Fruit fly (Drosophila melanogaster): ENCODE results near the gene CG3699.
A peak's percentile ranks its signal among the peaks of the same experiment; 100 is the strongest.

Gene CG3699

dm6 chrX:927209-927862 lies 20.0 kb downstream of the CG3699 start, which contains the start of gene Lztr1:
Gene Lztr1, minus strand, starts transcription at chrX:927582.
- TF ChIP-seq Snoo (tag; optimal IDR thresholded peaks at IDR 0.05), result no peak

- TF ChIP-seq CG8301 (tag; optimal IDR thresholded peaks at IDR 0.05), result no peak
- TF ChIP-seq CG15710 (tag; optimal IDR thresholded peaks at IDR 0.05), result no peak
- TF ChIP-seq gl (tag; optimal IDR thresholded peaks at IDR 0.05), result no peak
- TF ChIP-seq CG8159 (tag; optimal IDR thresholded peaks at IDR 0.05), result no peak
- TF ChIP-seq EcR (GFP tag; optimal IDR thresholded peaks at IDR 0.05), result no peak
- TF ChIP-seq fd96Ca (GFP tag; IDR thresholded peaks at IDR 0.05), result no peak
- TF ChIP-seq rn (GFP tag; IDR thresholded peaks at IDR 0.05), result no peak
- no peak for TF ChIP-seq Ets98B (GFP tag; IDR thresholded peaks at IDR 0.05)
- no peak for TF ChIP-seq CG32121 (GFP tag; IDR thresholded peaks at IDR 0.05)
- TF ChIP-seq D1 (tag; optimal IDR thresholded peaks at IDR 0.05), result no peak
- TF ChIP-seq CG14655 (GFP tag; optimal IDR thresholded peaks at IDR 0.05), result no peak
- no peak for TF ChIP-seq Snoo (tag; optimal IDR thresholded peaks at IDR 0.05)
- no peak for TF ChIP-seq CG9948 (tag; optimal IDR thresholded peaks at IDR 0.05)
- no peak for TF ChIP-seq CG10348 (GFP tag; IDR thresholded peaks at IDR 0.05)
- TF ChIP-seq CG12605 (GFP tag; IDR thresholded peaks at IDR 0.05), result no peak
These were observed 25.9 kb downstream of the CG3699 start for dm6 chrX:921359-921758.

- TF ChIP-seq CG4496 (GFP tag; IDR thresholded peaks at IDR 0.05) (0 out of 3 replicates have a peak, but pooled peaks have one; percentile 5), Pif1A (GFP tag; optimal IDR thresholded peaks at IDR 0.05) (no peak), CG13204 (GFP tag; optimal IDR thresholded peaks at IDR 0.05) (no peak), Pif1B (GFP tag; optimal IDR thresholded peaks at IDR 0.05) (peak; percentile 6), fd96Ca (GFP tag; IDR thresholded peaks at IDR 0.05) (no peak), gl (tag; optimal IDR thresholded peaks at IDR 0.05) (no peak), CG34367 (tag; optimal IDR thresholded peaks at IDR 0.05) (no peak), rn (GFP tag; IDR thresholded peaks at IDR 0.05) (no peak), EcR (GFP tag; optimal IDR thresholded peaks at IDR 0.05) (peak; percentile 54)
These were observed 38.4 kb downstream of the CG3699 start for dm6 chrX:908763-909497.

- peak; percentile 86 for TF ChIP-seq CG12605 (GFP tag; IDR thresholded peaks at IDR 0.05)
- peak; percentile 93 for TF ChIP-seq Pif1A (GFP tag; optimal IDR thresholded peaks at IDR 0.05)
- peak; percentile 92 for TF ChIP-seq Pif1B (GFP tag; optimal IDR thresholded peaks at IDR 0.05)
- peak; percentile 90 for TF ChIP-seq CG8159 (tag; optimal IDR thresholded peaks at IDR 0.05)
- peak; percentile 96 for TF ChIP-seq CG4496 (GFP tag; IDR thresholded peaks at IDR 0.05)
- TF ChIP-seq EcR (GFP tag; optimal IDR thresholded peaks at IDR 0.05), result peak; percentile 92
- peak; percentile 90 for TF ChIP-seq CG17806 (tag; optimal IDR thresholded peaks at IDR 0.05)
- TF ChIP-seq rn (GFP tag; IDR thresholded peaks at IDR 0.05), result peak; percentile 70; the same call in 1 of the 2 replicates
- TF ChIP-seq CG15710 (tag; optimal IDR thresholded peaks at IDR 0.05), result peak; percentile 91
- TF ChIP-seq CG14655 (GFP tag; optimal IDR thresholded peaks at IDR 0.05), result peak; percentile 89
- TF ChIP-seq CG10348 (GFP tag; IDR thresholded peaks at IDR 0.05), result peak; percentile 84
- TF ChIP-seq Snoo (tag; optimal IDR thresholded peaks at IDR 0.05), result peak; percentile 90
- peak; percentile 88 for TF ChIP-seq CG34367 (tag; optimal IDR thresholded peaks at IDR 0.05)
- TF ChIP-seq fd96Ca (GFP tag; IDR thresholded peaks at IDR 0.05), result peak; percentile 97
- peak; percentile 86 for TF ChIP-seq CG9948 (tag; optimal IDR thresholded peaks at IDR 0.05)
- peak; percentile 60 for TF ChIP-seq CG13204 (GFP tag; optimal IDR thresholded peaks at IDR 0.05)
- TF ChIP-seq D1 (tag; optimal IDR thresholded peaks at IDR 0.05), result peak; percentile 55
- peak; percentile 84 for TF ChIP-seq gl (tag; optimal IDR thresholded peaks at IDR 0.05)
- peak; percentile 94 for TF ChIP-seq CG32121 (GFP tag; IDR thresholded peaks at IDR 0.05)
- peak; percentile 91 for TF ChIP-seq CG8301 (tag; optimal IDR thresholded peaks at IDR 0.05)
- TF ChIP-seq Ets98B (GFP tag; IDR thresholded peaks at IDR 0.05), result peak; percentile 95
These were observed 46.5 kb downstream of the CG3699 start for dm6 chrX:900725-901345.

dm6 chrX:899407-900050 lies 47.8 kb downstream of the CG3699 start:
- TF ChIP-seq fd96Ca (GFP tag; IDR thresholded peaks at IDR 0.05) (0 out of 3 replicates have a peak, but pooled peaks have one; percentile 34), CG8301 (tag; optimal IDR thresholded peaks at IDR 0.05) (no peak)

dm6 chrX:898367-898766 lies 48.9 kb downstream of the CG3699 start:
- peak; percentile 46 for TF ChIP-seq Ets98B (GFP tag; IDR thresholded peaks at IDR 0.05)
- no peak for TF ChIP-seq CG34367 (tag; optimal IDR thresholded peaks at IDR 0.05)
- TF ChIP-seq CG17806 (tag; optimal IDR thresholded peaks at IDR 0.05), result peak; percentile 19
- no peak for TF ChIP-seq CG13204 (GFP tag; optimal IDR thresholded peaks at IDR 0.05)
- peak; percentile 81 for TF ChIP-seq EcR (GFP tag; optimal IDR thresholded peaks at IDR 0.05)
- TF ChIP-seq CG12605 (GFP tag; IDR thresholded peaks at IDR 0.05), result 0 out of 2 replicates have a peak, but pooled peaks have one; percentile 24
- no peak for TF ChIP-seq CG15710 (tag; optimal IDR thresholded peaks at IDR 0.05)
- no peak for TF ChIP-seq gl (tag; optimal IDR thresholded peaks at IDR 0.05)
- TF ChIP-seq CG14655 (GFP tag; optimal IDR thresholded peaks at IDR 0.05), result no peak
- TF ChIP-seq rn (GFP tag; IDR thresholded peaks at IDR 0.05), result no peak
- TF ChIP-seq Pif1B (GFP tag; optimal IDR thresholded peaks at IDR 0.05), result peak; percentile 47
- TF ChIP-seq CG32121 (GFP tag; IDR thresholded peaks at IDR 0.05), result no peak
- no peak; the same call in 2 of the 3 replicates for TF ChIP-seq CG4496 (GFP tag; IDR thresholded peaks at IDR 0.05)
- TF ChIP-seq Pif1A (GFP tag; optimal IDR thresholded peaks at IDR 0.05), result no peak
- no peak for TF ChIP-seq Snoo (tag; optimal IDR thresholded peaks at IDR 0.05)
- TF ChIP-seq D1 (tag; optimal IDR thresholded peaks at IDR 0.05), result no peak
- no peak for TF ChIP-seq fd96Ca (GFP tag; IDR thresholded peaks at IDR 0.05)
- no peak for TF ChIP-seq CG8159 (tag; optimal IDR thresholded peaks at IDR 0.05)
- no peak for TF ChIP-seq CG9948 (tag; optimal IDR thresholded peaks at IDR 0.05)
- TF ChIP-seq CG8301 (tag; optimal IDR thresholded peaks at IDR 0.05), result no peak
- no peak for TF ChIP-seq CG10348 (GFP tag; IDR thresholded peaks at IDR 0.05)

Measured in whole organism, pupa.